Fruit fly (Drosophila melanogaster): ENCODE data around the gene Atx-1.

Atx-1 gene

dm6 chrX:6777394-6777793 lies 45.6 kb upstream of the Atx-1 start (continued):
- TF ChIP-seq CG15336 (GFP tag; IDR thresholded peaks at IDR 0.05) (peak; percentile 76), CG11294 (GFP tag; IDR thresholded peaks at IDR 0.05) (0 out of 2 replicates have a peak, but pooled peaks have one; percentile 25), CG10669 (GFP tag; optimal IDR thresholded peaks at IDR 0.05) (peak; percentile 94), Gug (GFP tag; IDR thresholded peaks at IDR 0.05) (peak; percentile 56), CG8119 (GFP tag; IDR thresholded peaks at IDR 0.05) (peak; percentile 83), CG34406 (GFP tag; optimal IDR thresholded peaks at IDR 0.05) (peak; percentile 84), net (GFP tag; optimal IDR thresholded peaks at IDR 0.05) (peak; percentile 84), Hr39 (GFP tag; optimal IDR thresholded peaks at IDR 0.05) (peak; percentile 91), fd85E (GFP tag; optimal IDR thresholded peaks at IDR 0.05) (peak; percentile 60), spab (GFP tag; optimal IDR thresholded peaks at IDR 0.05) (peak; percentile 85), dsx (GFP tag; optimal IDR thresholded peaks at IDR 0.05; ENCODE audit: poor library complexity, severe bottlenecking) (peak; percentile 93), CG6163 (GFP tag; IDR thresholded peaks at IDR 0.05) (peak; percentile 87), CG4318 (GFP tag; optimal IDR thresholded peaks at IDR 0.05) (peak; percentile 72), achi (GFP tag; optimal IDR thresholded peaks at IDR 0.05) (peak; percentile 88), CG31627 (GFP tag; optimal IDR thresholded peaks at IDR 0.05) (peak; percentile 89), CG16779 (tag; optimal IDR thresholded peaks at IDR 0.05) (peak; percentile 63), svp (GFP tag) (peak; percentile 94), Met (GFP tag; optimal IDR thresholded peaks at IDR 0.05) (peak; percentile 91), CG6792 (GFP tag; optimal IDR thresholded peaks at IDR 0.05) (peak; percentile 89), CG8632 (GFP tag; optimal IDR thresholded peaks at IDR 0.05) (peak; percentile 85), OdsH (GFP tag; optimal IDR thresholded peaks at IDR 0.05) (peak; percentile 88), eg (GFP tag; IDR thresholded peaks at IDR 0.05) (peak; percentile 51; the same call in 2 of the 3 replicates)

dm6 chrX:6778068-6778467 lies 44.9 kb upstream of the Atx-1 start:
- TF ChIP-seq CG11762 (GFP tag; optimal IDR thresholded peaks at IDR 0.05; ENCODE audit: insufficient read depth) (peak; percentile 8), Eip93F (GFP tag; optimal IDR thresholded peaks at IDR 0.05) (no peak), net (GFP tag; optimal IDR thresholded peaks at IDR 0.05) (peak; percentile 3), Eip78C (GFP tag) (peak; percentile 88), Smox (GFP tag; optimal IDR thresholded peaks at IDR 0.05) (peak; percentile 14), CG32006 (GFP tag; optimal IDR thresholded peaks at IDR 0.05) (peak; percentile 36), Hr39 (GFP tag; optimal IDR thresholded peaks at IDR 0.05) (peak; percentile 3), achi (GFP tag; optimal IDR thresholded peaks at IDR 0.05) (peak; percentile 53), CG8632 (GFP tag; optimal IDR thresholded peaks at IDR 0.05) (no peak), Ets96B (tag; optimal IDR thresholded peaks at IDR 0.05) (peak; percentile 35), pdm3 (GFP tag; optimal IDR thresholded peaks at IDR 0.05) (peak; percentile 38), CG8119 (GFP tag; IDR thresholded peaks at IDR 0.05) (no peak), esn (GFP tag; optimal IDR thresholded peaks at IDR 0.05) (no peak), Sox15 (GFP tag; optimal IDR thresholded peaks at IDR 0.05) (peak; percentile 2), vri (GFP tag; optimal IDR thresholded peaks at IDR 0.05) (no peak), lz (GFP tag; optimal IDR thresholded peaks at IDR 0.05) (peak; percentile 29), topi (GFP tag; optimal IDR thresholded peaks at IDR 0.05) (peak; percentile 9), CG1621 (tag; optimal IDR thresholded peaks at IDR 0.05) (no peak), svp (GFP tag) (peak; percentile 74), spab (GFP tag; optimal IDR thresholded peaks at IDR 0.05) (peak; percentile 30), CG11902 (GFP tag; optimal IDR thresholded peaks at IDR 0.05) (no peak), CG11294 (GFP tag; IDR thresholded peaks at IDR 0.05) (no peak), acj6 (GFP tag; optimal IDR thresholded peaks at IDR 0.05) (peak; percentile 42), ss (GFP tag; optimal IDR thresholded peaks at IDR 0.05) (peak in 1 of 2 experiments; percentile 40), fd59A (GFP tag; optimal IDR thresholded peaks at IDR 0.05) (peak; percentile 44), CG10631 (GFP tag; optimal IDR thresholded peaks at IDR 0.05) (peak; percentile 48), OdsH (GFP tag; optimal IDR thresholded peaks at IDR 0.05) (peak; percentile 19), CG6808 (GFP tag; optimal IDR thresholded peaks at IDR 0.05) (peak; percentile 24), CG10669 (GFP tag; optimal IDR thresholded peaks at IDR 0.05) (peak; percentile 48), CG3032 (tag; optimal IDR thresholded peaks at IDR 0.05) (peak; percentile 55), CG9139 (GFP tag; optimal IDR thresholded peaks at IDR 0.05) (peak; percentile 26), Met (GFP tag; optimal IDR thresholded peaks at IDR 0.05) (peak; percentile 55), dsx (GFP tag; optimal IDR thresholded peaks at IDR 0.05; ENCODE audit: poor library complexity, severe bottlenecking) (peak; percentile 29)

Measured in whole organism, prepupa.